Worm (Caenorhabditis elegans) whole organism, early embryonic: Measurements from ENCODE around the gene ZK1307.9.

Experiments
- B0310.2 ChIP-seq: sonication (generic microtip); optimal IDR thresholded peaks from 2 replicates; lab custom pipeline; 2016; ENCODE audit warnings: mild to moderate bottlenecking, missing genetic modification characterization, missing compliant biosample characterization
- F13C5.2 ChIP-seq: sonication (generic microtip); optimal IDR thresholded peaks from 2 replicates; lab custom pipeline; 2017; ENCODE audit warnings: mild to moderate bottlenecking, missing genetic modification characterization, inconsistent platforms, missing compliant biosample characterization
- aly-1 ChIP-seq: sonication (generic microtip); optimal IDR thresholded peaks from 2 replicates; lab custom pipeline; 2016; ENCODE audit warnings: missing genetic modification characterization, missing compliant biosample characterization
- ama-1 ChIP-seq: fragments of 150-350 bp; optimal IDR thresholded peaks from 2 replicates; lab custom pipeline; 2014
- ceh-36 ChIP-seq: sonication (generic microtip); optimal IDR thresholded peaks from 2 replicates; lab custom pipeline; 2016; ENCODE audit warnings: missing genetic modification characterization, inconsistent platforms, missing compliant biosample characterization
- sea-1 ChIP-seq: fragments of 200-800 bp; sonication (Bioruptor generic); conservative IDR thresholded peaks from 2 replicates; pipeline ENCODE4 v1.3.6; 2022; ENCODE audit warnings: missing genetic modification characterization, missing compliant biosample characterization
- tbx-11 ChIP-seq: fragments of 200-800 bp; sonication (Bioruptor generic); IDR thresholded peaks from 2 replicates; pipeline ENCODE4 v1.3.6; 2022; ENCODE audit warnings: missing genetic modification characterization, missing compliant biosample characterization
- tra-4 ChIP-seq: sonication (generic microtip); optimal IDR thresholded peaks from 2 replicates; lab custom pipeline; 2017; ENCODE audit warnings: missing genetic modification characterization, missing compliant biosample characterization

DNA sequence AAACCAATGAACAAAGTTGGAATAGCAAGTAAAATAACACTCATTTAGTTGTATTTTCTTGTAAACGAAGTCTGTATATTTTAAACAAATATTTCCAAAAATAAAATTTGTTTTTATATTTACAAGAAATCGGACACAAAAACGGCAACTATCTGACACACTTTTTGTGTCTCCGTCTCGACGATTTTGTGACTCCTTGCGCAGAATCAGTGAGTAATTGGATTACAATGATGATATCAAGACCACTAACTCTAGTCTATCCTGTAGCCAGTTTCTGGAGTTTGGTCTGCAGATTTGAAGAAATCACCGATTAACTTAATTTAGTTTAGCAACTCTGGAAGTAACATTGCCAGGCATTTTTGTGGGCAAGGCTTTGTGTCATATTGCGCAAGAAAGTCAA lies 13.5 kb downstream of the ZK1307.9 start, which contains the start of gene cyp-13A10:
- TF ChIP-seq B0310.2 (tag; lab: Kevin White, UChicago) (no peak), aly-1 (tag; lab: Kevin White, UChicago) (no peak), sea-1 (GFP tag; lab: Robert Waterston, UW) (no peak), ceh-36 (tag; lab: Kevin White, UChicago) (no peak), ama-1 (lab: Kevin White, UChicago) (no peak), tra-4 (tag; lab: Kevin White, UChicago) (no peak), tbx-11 (GFP tag; lab: Robert Waterston, UW) (no peak), F13C5.2 (tag; lab: Kevin White, UChicago) (no peak)
